Worm (Caenorhabditis elegans) whole organism, young adult: ENCODE data around the gene mtp-18.

Experiments
- D2030.7 ChIP-seq: fragments of 200-800 bp; sonication (Bioruptor generic); IDR thresholded peaks from 2 replicates; pipeline ENCODE4 v1.3.6; 2022; ENCODE audit warnings: missing genetic modification reagents, missing genetic modification characterization, missing compliant biosample characterization
- F55B11.4 ChIP-seq: sonication (generic microtip); optimal IDR thresholded peaks from 2 replicates; lab custom pipeline; 2016; ENCODE audit warnings: missing compliant biosample characterization, missing genetic modification characterization, borderline replicate concordance; ENCODE audit not compliant: insufficient read depth
- K12H6.12 ChIP-seq: fragments of 200-800 bp; sonication (Bioruptor generic); optimal IDR thresholded peaks from 2 replicates; lab custom pipeline; 2018; ENCODE audit warnings: mild to moderate bottlenecking, missing genetic modification characterization, missing compliant biosample characterization
- T07F8.4 ChIP-seq: sonication (generic microtip); optimal IDR thresholded peaks from 2 replicates; lab custom pipeline; 2016; ENCODE audit warnings: mild to moderate bottlenecking, missing genetic modification characterization, moderate library complexity, missing compliant biosample characterization
- Y67H2A.10 ChIP-seq: fragments of 200-800 bp; sonication (Bioruptor generic); conservative IDR thresholded peaks from 2 replicates; pipeline ENCODE4 v1.3.6; 2022; ENCODE audit warnings: missing genetic modification reagents, missing genetic modification characterization, missing compliant biosample characterization
- Y95B8A.8 ChIP-seq: fragments of 200-800 bp; sonication (Bioruptor generic); IDR thresholded peaks from 2 replicates; pipeline ENCODE4 v1.3.6; 2022; ENCODE audit warnings: missing genetic modification reagents, missing genetic modification characterization, missing compliant biosample characterization
- ZK185.1 ChIP-seq: sonication (generic microtip); optimal IDR thresholded peaks from 2 replicates; lab custom pipeline; 2016; ENCODE audit warnings: mild to moderate bottlenecking, missing genetic modification characterization, missing compliant biosample characterization; ENCODE audit not compliant: poor library complexity, severe bottlenecking
- akir-1 ChIP-seq: fragments of 200-800 bp; sonication (Bioruptor generic); optimal IDR thresholded peaks from 2 replicates; lab custom pipeline; 2018; ENCODE audit warnings: mild to moderate bottlenecking, missing genetic modification characterization, moderate library complexity, missing compliant biosample characterization
- attf-6 ChIP-seq: fragments of 200-800 bp; sonication (Bioruptor generic); IDR thresholded peaks from 2 replicates; pipeline ENCODE4 v1.3.6; 2022; ENCODE audit warnings: missing genetic modification reagents, missing genetic modification characterization, missing compliant biosample characterization
- bed-1 ChIP-seq: fragments of 200-800 bp; sonication (Bioruptor generic); IDR thresholded peaks from 2 replicates; pipeline ENCODE4 v1.3.6; 2022; ENCODE audit warnings: missing genetic modification reagents, missing genetic modification characterization, missing compliant biosample characterization
- ccch-3 ChIP-seq: fragments of 200-800 bp; sonication (Bioruptor generic); optimal IDR thresholded peaks from 2 replicates; lab custom pipeline; 2018; ENCODE audit warnings: mild to moderate bottlenecking, missing genetic modification characterization, missing compliant biosample characterization
- cebp-1 ChIP-seq, 2 experiments: fragments of 200-800 bp in 1 of 2; sonication (Bioruptor generic) in 1 of 2; sonication (generic microtip) in 1 of 2; IDR thresholded peaks in 1 of 2; optimal IDR thresholded peaks in 1 of 2; 2 replicates each; pipeline versions ENCODE4 v1.3.6 to Lab custom; 2017 to 2022; ENCODE audit warnings: missing compliant biosample characterization in 2 of 2, missing genetic modification characterization in 2 of 2, mild to moderate bottlenecking in 1 of 2, missing genetic modification reagents in 1 of 2, moderate library complexity in 1 of 2
- cebp-2 ChIP-seq: fragments of 200-800 bp; sonication (Bioruptor generic); IDR thresholded peaks from 2 replicates; pipeline ENCODE4 v1.3.6; 2022; ENCODE audit warnings: missing genetic modification characterization, missing compliant biosample characterization
- ceh-100 ChIP-seq: fragments of 200-800 bp; sonication (Bioruptor generic); IDR thresholded peaks from 2 replicates; pipeline ENCODE4 v1.3.6; 2022; ENCODE audit warnings: missing genetic modification reagents, missing genetic modification characterization, missing compliant biosample characterization
- ceh-27 ChIP-seq: fragments of 200-800 bp; sonication (Bioruptor generic); optimal IDR thresholded peaks from 2 replicates; lab custom pipeline; 2018; ENCODE audit warnings: mild to moderate bottlenecking, missing genetic modification characterization, moderate library complexity, missing compliant biosample characterization
- ceh-40 ChIP-seq: fragments of 200-800 bp; sonication (Bioruptor generic); IDR thresholded peaks from 2 replicates; pipeline ENCODE4 v1.3.6; 2022; ENCODE audit warnings: missing genetic modification characterization, missing compliant biosample characterization
- ceh-91 ChIP-seq: fragments of 200-800 bp; sonication (Bioruptor generic); IDR thresholded peaks from 2 replicates; pipeline ENCODE4 v1.3.6; 2022; ENCODE audit warnings: missing genetic modification reagents, missing genetic modification characterization, missing compliant biosample characterization
- die-1 ChIP-seq: sonication (generic microtip); optimal IDR thresholded peaks from 2 replicates; lab custom pipeline; 2016; ENCODE audit warnings: missing genotype, mild to moderate bottlenecking, missing genetic modification characterization, missing compliant biosample characterization
- dpl-1 ChIP-seq: fragments of 150-350 bp; optimal IDR thresholded peaks from 2 replicates; lab custom pipeline; 2014; ENCODE audit warnings: missing biosample characterization, missing genetic modification reagents, missing genetic modification characterization
- egl-18 ChIP-seq: fragments of 200-800 bp; sonication (Bioruptor generic); IDR thresholded peaks from 2 replicates; pipeline ENCODE4 v1.3.6; 2022; ENCODE audit warnings: missing genetic modification reagents, missing genetic modification characterization, missing compliant biosample characterization
- ekl-4 ChIP-seq: fragments of 200-800 bp; sonication (Bioruptor generic); IDR thresholded peaks from 2 replicates; pipeline ENCODE4 v1.3.6; 2022; ENCODE audit warnings: missing genetic modification reagents, missing genetic modification characterization, missing compliant biosample characterization
- hlh-12 ChIP-seq: sonication (generic microtip); optimal IDR thresholded peaks from 2 replicates; lab custom pipeline; 2016; ENCODE audit warnings: missing genetic modification characterization, missing compliant biosample characterization
- hmg-20 ChIP-seq: fragments of 200-800 bp; sonication (Bioruptor generic); IDR thresholded peaks from 2 replicates; pipeline ENCODE4 v1.3.6; 2022; ENCODE audit warnings: missing genetic modification reagents, missing genetic modification characterization, missing compliant biosample characterization
- hsf-1 ChIP-seq: fragments of 200-800 bp; sonication (Bioruptor generic); IDR thresholded peaks from 2 replicates; pipeline ENCODE4 v1.3.6; 2022; ENCODE audit warnings: missing genetic modification reagents, missing genetic modification characterization, missing compliant biosample characterization
- lin-54 ChIP-seq: fragments of 200-800 bp; sonication (Bioruptor generic); optimal IDR thresholded peaks from 2 replicates; lab custom pipeline; 2018; ENCODE audit warnings: mild to moderate bottlenecking, missing genetic modification characterization, missing compliant biosample characterization
- lir-1 ChIP-seq: fragments of 200-800 bp; sonication (Bioruptor generic); conservative IDR thresholded peaks from 2 replicates; pipeline ENCODE4 v1.3.6; 2022; ENCODE audit warnings: missing genetic modification reagents, missing genetic modification characterization, missing compliant biosample characterization
- madf-10 ChIP-seq: sonication (generic microtip); optimal IDR thresholded peaks from 2 replicates; lab custom pipeline; 2016; ENCODE audit warnings: mild to moderate bottlenecking, missing genetic modification characterization, missing compliant biosample characterization
- madf-3 ChIP-seq: fragments of 200-800 bp; sonication (Bioruptor generic); IDR thresholded peaks from 2 replicates; pipeline ENCODE4 v1.3.6; 2022; ENCODE audit warnings: missing genetic modification reagents, missing genetic modification characterization, missing compliant biosample characterization
- madf-6 ChIP-seq: fragments of 200-800 bp; sonication (Bioruptor generic); IDR thresholded peaks from 2 replicates; pipeline ENCODE4 v1.3.6; 2022; ENCODE audit warnings: missing genetic modification reagents, missing genetic modification characterization, missing compliant biosample characterization
- mxl-1 ChIP-seq: sonication (generic microtip); optimal IDR thresholded peaks from 2 replicates; lab custom pipeline; 2016; ENCODE audit warnings: missing genetic modification characterization, missing compliant biosample characterization
- nfya-1 ChIP-seq: sonication (generic microtip); optimal IDR thresholded peaks from 2 replicates; lab custom pipeline; 2017; ENCODE audit warnings: antibody characterized with exemption, missing compliant biosample characterization, missing genetic modification characterization, borderline replicate concordance; ENCODE audit not compliant: insufficient read depth
- nhr-179 ChIP-seq: sonication (generic microtip); optimal IDR thresholded peaks from 2 replicates; lab custom pipeline; 2016; ENCODE audit warnings: mild to moderate bottlenecking, missing genetic modification characterization, missing compliant biosample characterization
- nhr-80 ChIP-seq: sonication (generic microtip); optimal IDR thresholded peaks from 2 replicates; lab custom pipeline; 2016; ENCODE audit warnings: missing genetic modification characterization, missing compliant biosample characterization
- nhr-90 ChIP-seq: sonication (generic microtip); optimal IDR thresholded peaks from 2 replicates; lab custom pipeline; 2016; ENCODE audit warnings: missing genotype, mild to moderate bottlenecking, missing genetic modification characterization, missing compliant biosample characterization
- pha-4 ChIP-seq: fragments of 150-350 bp; sonication (generic microtip); optimal IDR thresholded peaks from 2 replicates; lab custom pipeline; 2014; ENCODE audit warnings: missing biosample characterization, missing genetic modification reagents, missing genetic modification characterization
- repo-1 ChIP-seq: sonication (generic microtip); optimal IDR thresholded peaks from 2 replicates; lab custom pipeline; 2017; ENCODE audit warnings: mild to moderate bottlenecking, missing genetic modification characterization, missing compliant biosample characterization
- sdz-38 ChIP-seq: sonication (generic microtip); optimal IDR thresholded peaks from 2 replicates; lab custom pipeline; 2016; ENCODE audit warnings: missing genotype, missing genetic modification characterization, missing compliant biosample characterization
- tbx-9 ChIP-seq: sonication (generic microtip); optimal IDR thresholded peaks from 2 replicates; lab custom pipeline; 2016; ENCODE audit warnings: borderline replicate concordance, missing genetic modification characterization, inconsistent platforms, missing compliant biosample characterization
- unc-62 ChIP-seq: fragments of 150-350 bp; optimal IDR thresholded peaks from 2 replicates; lab custom pipeline; 2014; ENCODE audit warnings: missing biosample characterization, missing genetic modification reagents, missing genetic modification characterization
- zfh-2 ChIP-seq: fragments of 200-800 bp; sonication (Bioruptor generic); conservative IDR thresholded peaks from 2 replicates; pipeline ENCODE4 v1.3.6; 2022; ENCODE audit warnings: missing genetic modification reagents, missing genetic modification characterization, missing compliant biosample characterization
- ztf-22 ChIP-seq: fragments of 200-800 bp; sonication (Bioruptor generic); optimal IDR thresholded peaks from 2 replicates; lab custom pipeline; 2018; ENCODE audit warnings: mild to moderate bottlenecking, missing genetic modification characterization, moderate library complexity, missing compliant biosample characterization
- ztf-26 ChIP-seq: sonication (generic microtip); optimal IDR thresholded peaks from 2 replicates; lab custom pipeline; 2017; ENCODE audit warnings: missing genetic modification characterization, missing compliant biosample characterization

mtp-18 gene

DNA sequence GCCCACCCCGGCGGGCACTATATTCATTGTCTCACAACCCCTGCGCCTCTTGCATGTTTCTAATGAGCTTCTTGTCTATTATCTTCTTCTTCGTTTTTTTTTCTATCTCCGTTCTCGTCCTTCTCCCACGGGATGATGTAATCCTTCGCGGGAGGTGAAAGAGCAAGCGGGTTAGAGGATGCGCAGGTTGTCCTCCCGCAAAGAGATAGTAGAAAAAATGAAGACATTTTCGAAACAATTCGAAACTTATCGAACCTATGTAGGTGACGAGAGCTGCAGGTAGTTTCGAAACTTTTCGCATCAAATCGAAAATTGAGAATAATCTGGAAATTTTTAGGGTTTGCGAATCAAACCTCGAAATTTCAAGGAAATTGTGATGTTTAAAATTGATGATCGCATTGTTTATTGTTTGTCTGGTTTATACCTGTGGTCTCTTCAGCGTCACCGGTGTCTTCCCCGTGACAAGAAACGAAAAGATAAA lies 44.1 kb upstream of the mtp-18 start (continued):
- TF ChIP-seq attf-6 (GFP tag; lab: Robert Waterston, UW): no peak
- no peak for TF ChIP-seq sdz-38 (tag; lab: Kevin White, UChicago)
- TF ChIP-seq repo-1 (tag; lab: Kevin White, UChicago): no peak
- TF ChIP-seq ccch-3 (GFP tag; lab: Kevin White, UChicago): no peak

- TF ChIP-seq attf-6 (GFP tag; lab: Robert Waterston, UW) (no peak), Y95B8A.8 (GFP tag; lab: Robert Waterston, UW) (no peak), ZK185.1 (tag; lab: Kevin White, UChicago) (no peak), ceh-40 (GFP tag; lab: Robert Waterston, UW) (no peak), cebp-1 (GFP tag; IDR thresholded peaks at IDR 0.05; lab: Robert Waterston, UW) (no peak), cebp-1 (tag; optimal IDR thresholded peaks at IDR 0.05; lab: Kevin White, UChicago) (peak; percentile 86), K12H6.12 (peak; percentile 12), nhr-80 (peak; percentile 34), lir-1 (no peak), ceh-27 (GFP tag; lab: Kevin White, UChicago) (peak; percentile 17)
Measured at ce11 chrX:6248778-6249658, 42.8 kb upstream of the mtp-18 start.

ce11 chrX:6247869-6248268 lies 41.7 kb upstream of the mtp-18 start:
- TF ChIP-seq egl-18 (GFP tag; lab: Robert Waterston, UW) (no peak), unc-62 (GFP tag; lab: Kevin White, UChicago) (no peak), nhr-90 (tag; lab: Kevin White, UChicago) (no peak), mxl-1 (tag; lab: Kevin White, UChicago) (no peak), tbx-9 (tag; lab: Kevin White, UChicago) (no peak), dpl-1 (GFP tag; lab: Kevin White, UChicago) (no peak), lir-1 (no peak), madf-6 (GFP tag; lab: Robert Waterston, UW) (no peak), nhr-179 (tag; lab: Kevin White, UChicago) (no peak), die-1 (no peak), nfya-1 (tag; lab: Kevin White, UChicago) (no peak), F55B11.4 (tag; lab: Kevin White, UChicago) (no peak), Y67H2A.10 (GFP tag; lab: Robert Waterston, UW) (no peak), ztf-26 (tag; lab: Kevin White, UChicago) (no peak), zfh-2 (GFP tag; lab: Robert Waterston, UW) (no peak)
- TF ChIP-seq, all 124 proteins: peak for 0

DNA sequence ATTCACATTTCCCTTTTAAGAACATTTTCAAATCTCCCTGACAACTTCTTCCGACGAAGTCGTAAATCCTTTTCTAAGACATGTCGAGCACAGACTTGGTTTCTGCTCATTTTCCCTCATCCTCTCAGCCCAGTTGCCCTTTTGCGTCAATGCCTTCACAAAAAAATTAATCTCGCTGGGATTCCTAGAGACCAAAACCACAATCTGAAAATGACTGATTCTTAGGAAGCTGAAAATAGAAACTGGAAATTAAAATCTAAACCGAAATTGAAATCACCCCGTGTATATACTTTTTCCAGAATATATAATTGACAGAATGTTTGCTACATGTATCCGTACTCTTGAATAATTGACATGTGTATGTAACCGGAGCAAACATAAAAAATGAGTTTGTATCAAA lies 40.8 kb upstream of the mtp-18 start:
- TF ChIP-seq madf-3 (no peak), lin-54 (GFP tag; lab: Kevin White, UChicago) (no peak), ceh-100 (GFP tag; lab: Robert Waterston, UW) (no peak), cebp-2 (GFP tag; lab: Robert Waterston, UW) (no peak), hsf-1 (no peak), madf-10 (tag; lab: Kevin White, UChicago) (no peak), ZK185.1 (tag; lab: Kevin White, UChicago) (no peak), bed-1 (no peak), hmg-20 (GFP tag; lab: Robert Waterston, UW) (no peak), ceh-91 (no peak), pha-4 (tag; lab: Kevin White, UChicago) (no peak), Y67H2A.10 (GFP tag; lab: Robert Waterston, UW) (no peak), hlh-12 (tag; lab: Kevin White, UChicago) (no peak), T07F8.4 (tag; lab: Kevin White, UChicago) (no peak), ztf-22 (GFP tag; lab: Kevin White, UChicago) (no peak), madf-6 (GFP tag; lab: Robert Waterston, UW) (no peak), D2030.7 (GFP tag; lab: Robert Waterston, UW) (no peak), ekl-4 (GFP tag; lab: Robert Waterston, UW) (no peak), mxl-1 (tag; lab: Kevin White, UChicago) (no peak), akir-1 (GFP tag; lab: Kevin White, UChicago) (no peak)
